Fruit fly (Drosophila melanogaster) whole organism, embryonic: ENCODE data around the gene CG17646.

Source experiments
- B-H1 ChIP-seq: fragments of 200-800 bp; sonication (Bioruptor generic); IDR thresholded peaks from 3 replicates; pipeline ENCODE4 v1.3.6; 2022; ENCODE audit warnings: missing biosample characterization, missing genetic modification characterization
- CG10274 ChIP-seq: fragments of 200-800 bp; sonication (Bioruptor generic); optimal IDR thresholded peaks from 3 replicates; lab custom pipeline; 2017; ENCODE audit warnings: missing biosample characterization, mild to moderate bottlenecking, missing genetic modification characterization
- CG11093 ChIP-seq: fragments of 200-800 bp; sonication (Bioruptor generic); IDR thresholded peaks from 3 replicates; pipeline ENCODE4 v1.3.6; 2022; ENCODE audit warnings: missing biosample characterization, missing genetic modification characterization
- CG11247 ChIP-seq: fragments of 200-800 bp; sonication (Bioruptor generic); IDR thresholded peaks from 2 replicates; pipeline ENCODE4 v1.3.6; 2022; ENCODE audit warnings: missing biosample characterization, missing genetic modification characterization
- CG1233 ChIP-seq: fragments of 200-800 bp; sonication (Bioruptor generic); optimal IDR thresholded peaks from 4 replicates; lab custom pipeline; 2018; ENCODE audit warnings: missing biosample characterization, mild to moderate bottlenecking, missing genetic modification characterization
- CG12769 ChIP-seq: fragments of 200-800 bp; sonication (Bioruptor generic); optimal IDR thresholded peaks from 2 replicates; lab custom pipeline; 2019; ENCODE audit warnings: missing biosample characterization, mild to moderate bottlenecking, missing genetic modification characterization, moderate library complexity
- CG14667 ChIP-seq: fragments of 200-800 bp; sonication (Bioruptor generic); IDR thresholded peaks from 2 replicates; pipeline ENCODE4 v1.3.6; 2022; ENCODE audit warnings: missing biosample characterization, missing genetic modification characterization
- CG15479 ChIP-seq: fragments of 200-800 bp; sonication (Bioruptor generic); optimal IDR thresholded peaks from 3 replicates; lab custom pipeline; 2019; ENCODE audit warnings: missing biosample characterization, mild to moderate bottlenecking, missing genetic modification characterization, moderate library complexity
- CG1832 ChIP-seq: fragments of 200-800 bp; sonication (Bioruptor generic); optimal IDR thresholded peaks from 2 replicates; lab custom pipeline; 2017; ENCODE audit warnings: missing biosample characterization, mild to moderate bottlenecking, missing genetic modification characterization, inconsistent platforms
- CG18476 ChIP-seq: fragments of 200-800 bp; sonication (Bioruptor generic); optimal IDR thresholded peaks from 2 replicates; lab custom pipeline; 2016; ENCODE audit warnings: missing biosample characterization, mild to moderate bottlenecking, missing genetic modification characterization
- CG18619 ChIP-seq: fragments of 200-800 bp; sonication (Bioruptor generic); optimal IDR thresholded peaks from 3 replicates; lab custom pipeline; 2017; ENCODE audit warnings: missing biosample characterization, mild to moderate bottlenecking, missing genetic modification characterization
- CG18764 ChIP-seq: fragments of 200-800 bp; sonication (Bioruptor generic); optimal IDR thresholded peaks from 3 replicates; lab custom pipeline; 2016; ENCODE audit warnings: missing biosample characterization, missing genetic modification characterization
- CG34224 ChIP-seq: fragments of 200-800 bp; sonication (Bioruptor generic); IDR thresholded peaks from 3 replicates; pipeline ENCODE4 v1.3.6; 2022; ENCODE audit warnings: missing biosample characterization, missing genetic modification characterization; ENCODE audit not compliant: partially characterized antibody
- CG3726 ChIP-seq: fragments of 200-800 bp; sonication (Bioruptor generic); IDR thresholded peaks from 3 replicates; pipeline ENCODE4, ENCODE4 v1.3.6; 2022; ENCODE audit warnings: missing biosample characterization, missing genetic modification characterization
- CG4707 ChIP-seq: fragments of 200-800 bp; sonication (Bioruptor generic); optimal IDR thresholded peaks from 2 replicates; lab custom pipeline; 2018; ENCODE audit warnings: missing biosample characterization, mild to moderate bottlenecking, missing genetic modification characterization, moderate library complexity
- CG7357 ChIP-seq: fragments of 200-800 bp; sonication (Bioruptor generic); IDR thresholded peaks from 3 replicates; pipeline ENCODE4 v1.3.6; 2022; ENCODE audit warnings: missing biosample characterization, missing genetic modification characterization
- CG7556 ChIP-seq: fragments of 200-800 bp; sonication (Bioruptor generic); optimal IDR thresholded peaks from 2 replicates; lab custom pipeline; 2017; ENCODE audit warnings: missing biosample characterization, mild to moderate bottlenecking, missing genetic modification characterization
- CG7963 ChIP-seq: fragments of 200-800 bp; sonication (Bioruptor generic); IDR thresholded peaks from 3 replicates; pipeline ENCODE4 v1.3.6; 2022; ENCODE audit warnings: missing biosample characterization, missing genetic modification characterization; ENCODE audit not compliant: partially characterized antibody
- CG9876 ChIP-seq: fragments of 200-800 bp; sonication (Bioruptor generic); optimal IDR thresholded peaks from 2 replicates; lab custom pipeline; 2016; ENCODE audit warnings: missing biosample characterization, missing genetic modification characterization
- Fer1 ChIP-seq: fragments of 200-800 bp; sonication (Bioruptor generic); optimal IDR thresholded peaks from 2 replicates; lab custom pipeline; 2017; ENCODE audit warnings: missing biosample characterization, mild to moderate bottlenecking, missing genetic modification characterization
- H2.0 ChIP-seq: fragments of 200-800 bp; sonication (Bioruptor generic); IDR thresholded peaks from 2 replicates; pipeline ENCODE4 v1.3.6; 2022; ENCODE audit warnings: missing biosample characterization, missing genetic modification characterization
- Hr78 ChIP-seq, 2 experiments: fragments of 200-800 bp in 1 of 2; fragments of >200 bp in 1 of 2; sonication (Bioruptor generic) in 1 of 2; optimal IDR thresholded peaks; 2 replicates each; lab custom pipeline; 2017 to 2019; ENCODE audit warnings: missing biosample characterization in 2 of 2, missing genetic modification characterization in 2 of 2, mild to moderate bottlenecking in 1 of 2, moderate library complexity in 1 of 2
- Lpt ChIP-seq: fragments of >200 bp; optimal IDR thresholded peaks from 2 replicates; lab custom pipeline; 2018; ENCODE audit warnings: missing biosample characterization, missing genetic modification characterization
- ab ChIP-seq: fragments of 200-800 bp; sonication (Bioruptor generic); optimal IDR thresholded peaks from 2 replicates; lab custom pipeline; 2016; ENCODE audit warnings: missing biosample characterization, missing genetic modification characterization
- abd-A ChIP-seq: fragments of 200-800 bp; sonication (Bioruptor generic); optimal IDR thresholded peaks from 3 replicates; lab custom pipeline; 2019; ENCODE audit warnings: missing biosample characterization, mild to moderate bottlenecking, missing genetic modification characterization, moderate library complexity
- cad ChIP-seq: fragments of >200 bp; optimal IDR thresholded peaks from 2 replicates; lab custom pipeline; 2017; ENCODE audit warnings: missing biosample characterization, missing genetic modification characterization
- caup ChIP-seq: fragments of 200-800 bp; sonication (Bioruptor generic); optimal IDR thresholded peaks from 3 replicates; lab custom pipeline; 2017; ENCODE audit warnings: missing biosample characterization, mild to moderate bottlenecking, missing genetic modification characterization, moderate library complexity; ENCODE audit not compliant: severe bottlenecking
- chif ChIP-seq, 2 experiments: fragments of 200-800 bp; sonication (Bioruptor generic); optimal IDR thresholded peaks; 3 replicates each; lab custom pipeline; 2016; ENCODE audit warnings: missing biosample characterization in 2 of 2, missing genetic modification characterization in 2 of 2
- chn ChIP-seq: fragments of 200-800 bp; sonication (Bioruptor generic); optimal IDR thresholded peaks from 2 replicates; lab custom pipeline; 2016; ENCODE audit warnings: missing biosample characterization, missing genetic modification characterization
- ci ChIP-seq: fragments of 200-800 bp; sonication (Bioruptor generic); IDR thresholded peaks from 3 replicates; pipeline ENCODE4 v1.3.6; 2022; ENCODE audit warnings: missing biosample characterization, missing genetic modification characterization
- dan ChIP-seq: fragments of 200-800 bp; sonication (Bioruptor generic); IDR thresholded peaks from 2 replicates; pipeline ENCODE4 v1.3.6; 2022; ENCODE audit warnings: missing biosample characterization, missing genetic modification characterization
- eyg ChIP-seq: fragments of 200-800 bp; sonication (Bioruptor generic); optimal IDR thresholded peaks from 3 replicates; lab custom pipeline; 2016; ENCODE audit warnings: missing biosample characterization, missing genetic modification characterization
- fu2 ChIP-seq: fragments of 200-800 bp; sonication (Bioruptor generic); optimal IDR thresholded peaks from 2 replicates; lab custom pipeline; 2016; ENCODE audit warnings: missing biosample characterization, missing genetic modification characterization
- insv ChIP-seq, 2 experiments: fragments of 200-800 bp; sonication (Bioruptor generic); optimal IDR thresholded peaks; 3 replicates each; lab custom pipeline; 2016 to 2018; ENCODE audit warnings: missing biosample characterization in 2 of 2, missing genetic modification characterization in 2 of 2
- kay ChIP-seq: fragments of 200-800 bp; sonication (Bioruptor generic); optimal IDR thresholded peaks from 2 replicates; lab custom pipeline; 2016; ENCODE audit warnings: missing biosample characterization, missing genetic modification characterization
- klu ChIP-seq: fragments of 200-800 bp; sonication (Bioruptor generic); IDR thresholded peaks from 2 replicates; pipeline ENCODE4 v1.3.6; 2022; ENCODE audit warnings: missing biosample characterization, missing genetic modification characterization
- knrl ChIP-seq: fragments of 200-800 bp; sonication (Bioruptor generic); IDR thresholded peaks from 3 replicates; pipeline ENCODE4 v1.3.6; 2022; ENCODE audit warnings: missing biosample characterization, missing genetic modification characterization; ENCODE audit not compliant: partially characterized antibody
- lola ChIP-seq, 3 experiments: fragments of >200 bp in 2 of 3; fragments of 200-800 bp in 1 of 3; sonication (Bioruptor generic) in 1 of 3; optimal IDR thresholded peaks; 2 replicates each; lab custom pipeline; 2017 to 2019; ENCODE audit warnings: missing biosample characterization in 3 of 3, missing genetic modification characterization in 3 of 3, mild to moderate bottlenecking in 1 of 3, moderate library complexity in 1 of 3
- nerfin-1 ChIP-seq: fragments of 200-800 bp; sonication (Bioruptor generic); optimal IDR thresholded peaks from 3 replicates; lab custom pipeline; 2019; ENCODE audit warnings: missing biosample characterization, mild to moderate bottlenecking, missing genetic modification characterization, moderate library complexity
- nerfin-2 ChIP-seq: fragments of 200-800 bp; sonication (Bioruptor generic); IDR thresholded peaks from 2 replicates; pipeline ENCODE4 v1.3.6; 2022; ENCODE audit warnings: missing biosample characterization, missing genetic modification characterization; ENCODE audit not compliant: partially characterized antibody
- nmo ChIP-seq: fragments of 200-800 bp; sonication (Bioruptor generic); optimal IDR thresholded peaks from 2 replicates; lab custom pipeline; 2018; ENCODE audit warnings: missing biosample characterization, mild to moderate bottlenecking, missing genetic modification characterization, moderate library complexity
- psq ChIP-seq: fragments of 200-800 bp; sonication (Bioruptor generic); optimal IDR thresholded peaks from 2 replicates; lab custom pipeline; 2017; ENCODE audit warnings: missing biosample characterization, missing genetic modification characterization
- slp2 ChIP-seq: fragments of 200-800 bp; sonication (Bioruptor generic); optimal IDR thresholded peaks from 2 replicates; lab custom pipeline; 2016; ENCODE audit warnings: missing biosample characterization, missing genetic modification characterization
- unc-4 ChIP-seq: fragments of 200-800 bp; sonication (Bioruptor generic); IDR thresholded peaks from 2 replicates; pipeline ENCODE4 v1.3.6; 2022; ENCODE audit warnings: missing biosample characterization, missing genetic modification characterization; ENCODE audit not compliant: partially characterized antibody
- usp ChIP-seq: fragments of >200 bp; optimal IDR thresholded peaks from 2 replicates; lab custom pipeline; 2017; ENCODE audit warnings: missing biosample characterization, missing genetic modification characterization
- vfl ChIP-seq: fragments of 200-800 bp; sonication (Bioruptor generic); optimal IDR thresholded peaks from 2 replicates; lab custom pipeline; 2016; ENCODE audit warnings: missing biosample characterization, missing genetic modification characterization
- z ChIP-seq: fragments of 200-800 bp; sonication (Bioruptor generic); IDR thresholded peaks from 3 replicates; pipeline ENCODE4 v1.3.6; 2022; ENCODE audit warnings: missing biosample characterization, missing genetic modification characterization
- zen ChIP-seq: fragments of 200-800 bp; sonication (Bioruptor generic); optimal IDR thresholded peaks from 3 replicates; lab custom pipeline; 2018; ENCODE audit warnings: missing biosample characterization, mild to moderate bottlenecking, missing genetic modification characterization, moderate library complexity

CG17646 gene

DNA sequence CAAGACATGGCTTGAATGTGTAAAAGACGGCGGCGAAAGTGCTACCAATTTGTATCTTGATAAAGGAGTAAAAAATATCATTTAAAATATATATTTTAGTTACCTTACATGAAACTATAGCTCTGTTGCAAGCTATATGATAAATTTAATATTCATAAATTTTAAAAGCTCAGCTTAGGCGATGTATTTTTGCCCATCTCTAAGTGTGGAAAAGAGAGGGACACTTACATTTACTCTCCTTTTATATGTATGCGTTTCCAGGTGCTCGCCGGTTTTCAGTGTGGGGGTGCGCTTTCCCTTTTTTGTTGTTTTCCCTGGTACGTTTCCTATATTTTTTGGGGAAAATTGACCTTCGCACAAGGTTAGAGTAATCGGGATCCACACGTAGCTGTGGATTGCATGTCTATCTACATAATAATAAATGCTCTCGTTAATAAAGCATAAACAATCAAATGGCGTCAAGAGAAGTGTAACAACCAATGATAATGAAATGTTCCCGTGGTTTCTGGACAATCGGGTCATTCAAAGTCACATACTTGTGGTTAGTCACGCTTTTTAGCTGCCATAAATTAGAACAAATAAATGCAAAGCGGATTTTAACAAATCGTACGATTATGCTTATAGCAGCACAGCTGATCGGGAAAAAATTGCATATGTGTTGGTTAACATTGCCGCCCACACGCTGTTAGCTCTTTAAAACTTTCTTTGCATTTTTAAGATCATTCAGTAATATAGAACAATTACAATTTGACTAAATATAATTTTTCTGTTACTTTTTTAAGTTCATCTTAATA is 4.3 kb upstream of the CG17646 start (continued):
- TF ChIP-seq CG4707 (GFP tag; lab: Kevin White, UChicago): peak; percentile 89
- peak; percentile 94 for TF ChIP-seq nerfin-1 (tag; lab: Kevin White, UChicago)
- 0 out of 3 replicates have a peak, but pooled peaks have one; percentile 42 for TF ChIP-seq z (GFP tag; lab: Robert Waterston, UW)
- peak; percentile 92 for TF ChIP-seq kay (GFP tag; lab: Kevin White, UChicago)
- TF ChIP-seq psq (GFP tag; lab: Kevin White, UChicago): peak; percentile 90
- peak; percentile 78 for TF ChIP-seq nerfin-2 (GFP tag; lab: Robert Waterston, UW)
- peak; percentile 97 for TF ChIP-seq ci (GFP tag; lab: Robert Waterston, UW)
- peak; percentile 92 for TF ChIP-seq CG7357 (GFP tag; lab: Robert Waterston, UW)
- peak; percentile 93 for TF ChIP-seq CG1233 (GFP tag; lab: Kevin White, UChicago)
- peak; percentile 97 for TF ChIP-seq CG34224 (GFP tag; lab: Robert Waterston, UW)
- peak; percentile 99 for TF ChIP-seq CG18619
- peak; percentile 78 for TF ChIP-seq zen (tag; lab: Kevin White, UChicago)
- peak; percentile 94 for TF ChIP-seq CG18476 (GFP tag; lab: Kevin White, UChicago)
- peak; percentile 88; the same call in 2 of the 3 replicates for TF ChIP-seq CG3726 (GFP tag; lab: Robert Waterston, UW)
- TF ChIP-seq chif (GFP tag; optimal IDR thresholded peaks at IDR 0.05; lab: Kevin White, UChicago): peak; percentile 51 to 84
- peak; percentile 56 for TF ChIP-seq eyg
- TF ChIP-seq Fer1 (GFP tag; lab: Kevin White, UChicago): peak; percentile 98
- TF ChIP-seq fu2 (GFP tag; lab: Kevin White, UChicago): peak; percentile 76
- TF ChIP-seq CG14667 (GFP tag; lab: Robert Waterston, UW): peak; percentile 88
- TF ChIP-seq CG18764 (GFP tag; lab: Kevin White, UChicago): peak; percentile 86
- TF ChIP-seq B-H1 (GFP tag; lab: Robert Waterston, UW): peak; percentile 90
- TF ChIP-seq CG1832 (GFP tag; lab: Kevin White, UChicago): peak; percentile 7
- peak; percentile 82 for TF ChIP-seq chn
- peak; percentile 74 for TF ChIP-seq slp2 (GFP tag; lab: Kevin White, UChicago)
- TF ChIP-seq nmo (GFP tag; lab: Kevin White, UChicago): peak; percentile 98
- peak; percentile 17 for TF ChIP-seq ab (GFP tag; lab: Kevin White, UChicago)
- peak; percentile 58; the same call in 1 of the 3 replicates for TF ChIP-seq CG7963 (GFP tag; lab: Robert Waterston, UW)
- peak; percentile 94 for TF ChIP-seq vfl (GFP tag; lab: Kevin White, UChicago)
- TF ChIP-seq dan (GFP tag; lab: Robert Waterston, UW): peak; percentile 58; the same call in 1 of the 2 replicates
- peak; percentile 25 for TF ChIP-seq CG9876
- TF ChIP-seq CG11247 (GFP tag; lab: Robert Waterston, UW): peak; percentile 97
- peak; percentile 94 for TF ChIP-seq abd-A (tag; lab: Kevin White, UChicago)
- TF ChIP-seq CG10274: peak; percentile 85
- TF ChIP-seq cad (GFP tag; lab: Kevin White, UChicago): no peak
- TF ChIP-seq CG7556: peak; percentile 99
- peak; percentile 91 for TF ChIP-seq CG11093
- TF ChIP-seq klu: peak; percentile 97
- TF ChIP-seq usp (GFP tag; lab: Kevin White, UChicago): no peak
- peak in 1 of 2 experiments; percentile 94 for TF ChIP-seq Hr78 (GFP tag; optimal IDR thresholded peaks at IDR 0.05; lab: Kevin White, UChicago)
- peak; percentile 99 for TF ChIP-seq caup (GFP tag; lab: Kevin White, UChicago)
- peak; percentile 93 for TF ChIP-seq knrl (GFP tag; lab: Robert Waterston, UW)
- peak; percentile 50 for TF ChIP-seq CG15479 (GFP tag; lab: Kevin White, UChicago)
- TF ChIP-seq lola (GFP tag; optimal IDR thresholded peaks at IDR 0.05; lab: Kevin White, UChicago): peak in 1 of 3 experiments; percentile 98
- TF ChIP-seq CG12769: peak; percentile 82
- no peak for TF ChIP-seq Lpt
- TF ChIP-seq unc-4 (GFP tag; lab: Robert Waterston, UW): peak; percentile 98
- peak in 1 of 2 experiments; percentile 88 for TF ChIP-seq insv (GFP tag; optimal IDR thresholded peaks at IDR 0.05; lab: Kevin White, UChicago)
- peak; percentile 94 for TF ChIP-seq H2.0
